Worm (Caenorhabditis elegans): Measurements from ENCODE around the gene W06A7.4.

ce11 chrV:14793043-14793442 lies 31.2 kb upstream of the W06A7.4 start:
- no peak for TF ChIP-seq unc-62 (GFP tag; optimal IDR thresholded peaks at IDR 0.05)
- no peak for TF ChIP-seq R02D3.7 (tag; optimal IDR thresholded peaks at IDR 0.05)
- TF ChIP-seq ZK546.5 (tag; optimal IDR thresholded peaks at IDR 0.05), result no peak
- no peak for TF ChIP-seq elt-3 (tag; optimal IDR thresholded peaks at IDR 0.05)
- no peak for TF ChIP-seq unc-39 (tag; optimal IDR thresholded peaks at IDR 0.05)
- no peak for TF ChIP-seq sem-4 (tag; optimal IDR thresholded peaks at IDR 0.05)
- no peak for TF ChIP-seq nhr-11 (tag; optimal IDR thresholded peaks at IDR 0.05)
- no peak for TF ChIP-seq nhr-77 (tag; optimal IDR thresholded peaks at IDR 0.05)
- TF ChIP-seq F13H6.1 (tag; optimal IDR thresholded peaks at IDR 0.05), result no peak
- no peak for TF ChIP-seq lin-13 (GFP tag; optimal IDR thresholded peaks at IDR 0.05)
- no peak for TF ChIP-seq lin-39 (tag; optimal IDR thresholded peaks at IDR 0.05)
